Fruit fly (Drosophila melanogaster) whole organism, embryonic: ENCODE data around the gene CG15423.
A peak's percentile ranks its signal among the peaks of the same experiment; 100 is the strongest.

Experiments
- Atf6 ChIP-seq: fragments of 200-800 bp; sonication (Bioruptor generic); IDR thresholded peaks from 2 replicates; pipeline ENCODE4 v1.3.6; 2022; ENCODE audit warnings: missing biosample characterization, missing genetic modification characterization
- BtbVII ChIP-seq: fragments of 200-800 bp; sonication (Bioruptor generic); optimal IDR thresholded peaks from 3 replicates; lab custom pipeline; 2017; ENCODE audit warnings: missing biosample characterization, mild to moderate bottlenecking, missing genetic modification characterization
- CG12236 ChIP-seq: fragments of 200-800 bp; sonication (Bioruptor generic); optimal IDR thresholded peaks from 2 replicates; lab custom pipeline; 2016; ENCODE audit warnings: missing biosample characterization, missing genetic modification characterization
- CG15696 ChIP-seq: fragments of 200-800 bp; sonication (Bioruptor generic); optimal IDR thresholded peaks from 2 replicates; lab custom pipeline; 2019; ENCODE audit warnings: missing biosample characterization, mild to moderate bottlenecking, missing genetic modification characterization, moderate library complexity
- CG1647 ChIP-seq: fragments of 200-800 bp; sonication (Bioruptor generic); optimal IDR thresholded peaks from 3 replicates; lab custom pipeline; 2016; ENCODE audit warnings: missing biosample characterization, missing genetic modification characterization
- CG17186 ChIP-seq: fragments of 200-800 bp; sonication (Bioruptor generic); optimal IDR thresholded peaks from 3 replicates; lab custom pipeline; 2017; ENCODE audit warnings: missing biosample characterization, missing genetic modification reagents, missing genetic modification characterization
- CG17328 ChIP-seq: fragments of 200-800 bp; sonication (Bioruptor generic); IDR thresholded peaks from 2 replicates; pipeline ENCODE4 v1.3.6; 2022; ENCODE audit warnings: missing biosample characterization, missing genetic modification characterization
- CG17829 ChIP-seq: fragments of 200-800 bp; optimal IDR thresholded peaks from 2 replicates; lab custom pipeline; 2019; ENCODE audit warnings: missing biosample characterization, mild to moderate bottlenecking, missing genetic modification characterization, moderate library complexity
- CG18476 ChIP-seq: fragments of 200-800 bp; sonication (Bioruptor generic); optimal IDR thresholded peaks from 2 replicates; lab custom pipeline; 2016; ENCODE audit warnings: missing biosample characterization, mild to moderate bottlenecking, missing genetic modification characterization
- CG18599 ChIP-seq: fragments of 200-800 bp; sonication (Bioruptor generic); optimal IDR thresholded peaks from 3 replicates; lab custom pipeline; 2017; ENCODE audit warnings: missing biosample characterization, missing genetic modification characterization, mild to moderate bottlenecking, moderate library complexity, missing genetic modification reagents
- CG18619 ChIP-seq: fragments of 200-800 bp; sonication (Bioruptor generic); optimal IDR thresholded peaks from 3 replicates; lab custom pipeline; 2017; ENCODE audit warnings: missing biosample characterization, mild to moderate bottlenecking, missing genetic modification characterization
- CG2129 ChIP-seq: fragments of 200-800 bp; sonication (Bioruptor generic); IDR thresholded peaks from 2 replicates; pipeline ENCODE4 v1.3.6; 2022; ENCODE audit warnings: missing biosample characterization, missing genetic modification characterization; ENCODE audit not compliant: partially characterized antibody
- CG2875 ChIP-seq: fragments of 200-800 bp; sonication (Bioruptor generic); optimal IDR thresholded peaks from 2 replicates; lab custom pipeline; 2017; ENCODE audit warnings: missing biosample characterization, mild to moderate bottlenecking, missing genetic modification characterization, missing genetic modification reagents
- CG3065 ChIP-seq: fragments of 200-800 bp; sonication (Bioruptor generic); optimal IDR thresholded peaks from 2 replicates; lab custom pipeline; 2016; ENCODE audit warnings: missing biosample characterization, missing genetic modification characterization
- CG3163 ChIP-seq: fragments of 200-800 bp; sonication (Bioruptor generic); optimal IDR thresholded peaks from 3 replicates; lab custom pipeline; 2016; ENCODE audit warnings: missing biosample characterization, missing genetic modification characterization
- CG3726 ChIP-seq: fragments of 200-800 bp; sonication (Bioruptor generic); IDR thresholded peaks from 3 replicates; pipeline ENCODE4, ENCODE4 v1.3.6; 2022; ENCODE audit warnings: missing biosample characterization, missing genetic modification characterization
- CG43689 ChIP-seq: fragments of 200-800 bp; sonication (Bioruptor generic); IDR thresholded peaks from 2 replicates; pipeline ENCODE4 v1.3.6; 2022; ENCODE audit warnings: missing biosample characterization, missing genetic modification characterization
- CG6272 ChIP-seq: fragments of 200-800 bp; sonication (Bioruptor generic); IDR thresholded peaks from 2 replicates; pipeline ENCODE4 v1.3.6; 2022; ENCODE audit warnings: missing biosample characterization, missing genetic modification characterization
- CG7372 ChIP-seq: fragments of 200-800 bp; sonication (Bioruptor generic); IDR thresholded peaks from 2 replicates; pipeline ENCODE4 v1.3.6; 2022; ENCODE audit warnings: missing biosample characterization, missing genetic modification characterization
- CG7556 ChIP-seq: fragments of 200-800 bp; sonication (Bioruptor generic); optimal IDR thresholded peaks from 2 replicates; lab custom pipeline; 2017; ENCODE audit warnings: missing biosample characterization, mild to moderate bottlenecking, missing genetic modification characterization
- CG7839 ChIP-seq: fragments of 200-800 bp; sonication (Bioruptor generic); optimal IDR thresholded peaks from 3 replicates; lab custom pipeline; 2018; ENCODE audit warnings: missing biosample characterization, mild to moderate bottlenecking, missing genetic modification characterization, moderate library complexity
- CG9215 ChIP-seq: fragments of 200-800 bp; sonication (Bioruptor generic); IDR thresholded peaks from 2 replicates; pipeline ENCODE4 v1.3.6; 2022; ENCODE audit warnings: missing biosample characterization, missing genetic modification characterization
- CG9609 ChIP-seq: fragments of 200-800 bp; sonication (Bioruptor generic); optimal IDR thresholded peaks from 3 replicates; lab custom pipeline; 2016; ENCODE audit warnings: missing biosample characterization, missing genetic modification characterization
- CrebB ChIP-seq: fragments of 200-800 bp; sonication (Bioruptor generic); optimal IDR thresholded peaks from 3 replicates; lab custom pipeline; 2018; ENCODE audit warnings: missing biosample characterization, mild to moderate bottlenecking, missing genetic modification characterization
- E2f2 ChIP-seq: fragments of 200-800 bp; sonication (Bioruptor generic); IDR thresholded peaks from 2 replicates; pipeline ENCODE4 v1.3.6; 2022; ENCODE audit warnings: missing biosample characterization, missing genetic modification characterization
- Elba2 ChIP-seq: fragments of 200-800 bp; sonication (Bioruptor generic); optimal IDR thresholded peaks from 3 replicates; lab custom pipeline; 2016; ENCODE audit warnings: missing biosample characterization, missing genetic modification characterization
- HLH3B ChIP-seq: fragments of 200-800 bp; sonication (Bioruptor generic); IDR thresholded peaks from 2 replicates; pipeline ENCODE4 v1.3.6; 2022; ENCODE audit warnings: missing biosample characterization, missing genetic modification characterization
- HLH54F ChIP-seq: fragments of 200-800 bp; sonication (Bioruptor generic); optimal IDR thresholded peaks from 3 replicates; lab custom pipeline; 2016; ENCODE audit warnings: missing biosample characterization, missing genetic modification characterization
- HmgZ ChIP-seq: fragments of 200-800 bp; sonication (Bioruptor generic); optimal IDR thresholded peaks from 2 replicates; lab custom pipeline; 2018; ENCODE audit warnings: missing biosample characterization, mild to moderate bottlenecking, missing genetic modification characterization
- Hr39 ChIP-seq: fragments of >200 bp; optimal IDR thresholded peaks from 2 replicates; lab custom pipeline; 2017
- Neu2 ChIP-seq: fragments of 200-800 bp; sonication (Bioruptor generic); optimal IDR thresholded peaks from 3 replicates; lab custom pipeline; 2016; ENCODE audit warnings: missing biosample characterization, missing genetic modification characterization, borderline replicate concordance
- Opbp ChIP-seq: fragments of 200-800 bp; sonication (Bioruptor generic); IDR thresholded peaks from 3 replicates; pipeline ENCODE4 v1.3.6; 2022; ENCODE audit warnings: missing biosample characterization, missing genetic modification characterization; ENCODE audit not compliant: partially characterized antibody
- Pdp1 ChIP-seq, 2 experiments: fragments of 200-800 bp; sonication (Bioruptor generic); optimal IDR thresholded peaks; 3 replicates each; lab custom pipeline; 2016; ENCODE audit warnings: missing biosample characterization in 2 of 2, missing genetic modification characterization in 2 of 2, mild to moderate bottlenecking in 1 of 2, moderate library complexity in 1 of 2
- Sry-δ ChIP-seq: fragments of 200-800 bp; sonication (Bioruptor generic); optimal IDR thresholded peaks from 2 replicates; lab custom pipeline; 2016; ENCODE audit warnings: missing biosample characterization, missing genetic modification characterization
- Tbp ChIP-seq: fragments of >200 bp; optimal IDR thresholded peaks from 2 replicates; lab custom pipeline; 2018; ENCODE audit warnings: missing biosample characterization, missing genetic modification characterization
- aop ChIP-seq: fragments of 200-800 bp; sonication (Bioruptor generic); IDR thresholded peaks from 2 replicates; pipeline ENCODE4 v1.3.6; 2022; ENCODE audit warnings: missing biosample characterization, missing genetic modification characterization
- cato ChIP-seq: fragments of 200-800 bp; sonication (Bioruptor generic); optimal IDR thresholded peaks from 2 replicates; lab custom pipeline; 2016; ENCODE audit warnings: missing biosample characterization, missing genetic modification characterization, borderline replicate concordance
- crc ChIP-seq: fragments of 200-800 bp; sonication (Bioruptor generic); optimal IDR thresholded peaks from 2 replicates; lab custom pipeline; 2016; ENCODE audit warnings: missing biosample characterization, missing genetic modification characterization
- dm ChIP-seq: fragments of 200-800 bp; sonication (Bioruptor generic); optimal IDR thresholded peaks from 3 replicates; lab custom pipeline; 2016; ENCODE audit warnings: missing biosample characterization, missing genetic modification characterization
- emc ChIP-seq: fragments of 200-800 bp; sonication (Bioruptor generic); optimal IDR thresholded peaks from 2 replicates; lab custom pipeline; 2016; ENCODE audit warnings: missing biosample characterization, missing genetic modification characterization
- fd3F ChIP-seq: fragments of 200-800 bp; sonication (Bioruptor generic); optimal IDR thresholded peaks from 2 replicates; lab custom pipeline; 2018; ENCODE audit warnings: missing biosample characterization, mild to moderate bottlenecking, missing genetic modification characterization, moderate library complexity
- gce ChIP-seq: fragments of 200-800 bp; sonication (Bioruptor generic); IDR thresholded peaks from 3 replicates; pipeline ENCODE4 v1.3.6; 2022; ENCODE audit warnings: missing biosample characterization, missing genetic modification characterization
- gsb ChIP-seq: fragments of 200-800 bp; sonication (Bioruptor generic); IDR thresholded peaks from 2 replicates; pipeline ENCODE4 v1.3.6; 2022; ENCODE audit warnings: missing biosample characterization, missing genetic modification characterization
- jing ChIP-seq: fragments of 200-800 bp; sonication (Bioruptor generic); optimal IDR thresholded peaks from 2 replicates; lab custom pipeline; 2018; ENCODE audit warnings: missing biosample characterization, mild to moderate bottlenecking, missing genetic modification characterization
- klu ChIP-seq: fragments of 200-800 bp; sonication (Bioruptor generic); IDR thresholded peaks from 2 replicates; pipeline ENCODE4 v1.3.6; 2022; ENCODE audit warnings: missing biosample characterization, missing genetic modification characterization
- kni ChIP-seq: fragments of 200-800 bp; sonication (Bioruptor generic); optimal IDR thresholded peaks from 3 replicates; lab custom pipeline; 2017; ENCODE audit warnings: mild to moderate bottlenecking, missing biosample characterization, missing genetic modification reagents, missing genetic modification characterization
- ssp ChIP-seq: fragments of 200-800 bp; sonication (Bioruptor generic); IDR thresholded peaks from 2 replicates; pipeline ENCODE4 v1.3.6; 2022; ENCODE audit warnings: missing biosample characterization, missing genetic modification characterization
- stwl ChIP-seq: fragments of 200-800 bp; sonication (Bioruptor generic); optimal IDR thresholded peaks from 3 replicates; lab custom pipeline; 2018; ENCODE audit warnings: missing biosample characterization, mild to moderate bottlenecking, missing genetic modification characterization, moderate library complexity
- tin ChIP-seq: fragments of 200-800 bp; sonication (Bioruptor generic); optimal IDR thresholded peaks from 3 replicates; lab custom pipeline; 2016; ENCODE audit warnings: missing biosample characterization, missing genetic modification characterization
- tll ChIP-seq, 2 experiments: fragments of 200-800 bp in 1 of 2; fragments of >200 bp in 1 of 2; sonication (Bioruptor generic) in 1 of 2; optimal IDR thresholded peaks; 2 replicates each; lab custom pipeline; 2017 to 2019; ENCODE audit warnings: missing biosample characterization in 2 of 2, missing genetic modification characterization in 2 of 2, mild to moderate bottlenecking in 1 of 2, moderate library complexity in 1 of 2
- yki ChIP-seq: fragments of >200 bp; optimal IDR thresholded peaks from 3 replicates; lab custom pipeline; 2018

The CG15423 gene

dm6 chr2L:4045185-4045814 is 39.5 kb downstream of the CG15423 start (continued):
- TF ChIP-seq tll (GFP tag; optimal IDR thresholded peaks at IDR 0.05; lab: Kevin White, UChicago) (no peak), HLH3B (GFP tag; lab: Robert Waterston, UW) (peak; percentile 73), CG15696 (peak; percentile 54), CrebB (tag; lab: Kevin White, UChicago) (no peak), cato (GFP tag; lab: Kevin White, UChicago) (peak; percentile 44), CG43689 (GFP tag; lab: Robert Waterston, UW) (no peak), CG3726 (GFP tag; lab: Robert Waterston, UW) (peak; percentile 72; the same call in 2 of the 3 replicates), CG2875 (peak; percentile 70), tin (GFP tag; lab: Kevin White, UChicago) (peak; percentile 51), HLH54F (GFP tag; lab: Kevin White, UChicago) (no peak), CG18619 (GFP tag; lab: Kevin White, UChicago) (no peak), Pdp1 (GFP tag; optimal IDR thresholded peaks at IDR 0.05; lab: Kevin White, UChicago) (peak; percentile 52 to 56), Atf6 (GFP tag; lab: Robert Waterston, UW) (no peak), CG17186 (GFP tag; lab: Kevin White, UChicago) (no peak), gce (GFP tag; lab: Robert Waterston, UW) (0 out of 3 replicates have a peak, but pooled peaks have one; percentile 52), Neu2 (GFP tag; lab: Kevin White, UChicago) (no peak), yki (lab: Kevin White, UChicago) (no peak), dm (GFP tag; lab: Kevin White, UChicago) (no peak), Hr39 (no peak), stwl (tag; lab: Kevin White, UChicago) (peak; percentile 5), Tbp (GFP tag; lab: Kevin White, UChicago) (no peak), CG7372 (GFP tag; lab: Robert Waterston, UW) (peak; percentile 28; the same call in 1 of the 2 replicates), Sry-δ (GFP tag; lab: Kevin White, UChicago) (peak; percentile 6), E2f2 (GFP tag; lab: Robert Waterston, UW) (peak; percentile 26; the same call in 1 of the 2 replicates), CG2129 (no peak), fd3F (GFP tag; lab: Kevin White, UChicago) (no peak), Elba2 (no peak), CG9609 (GFP tag; lab: Kevin White, UChicago) (peak; percentile 55), CG6272 (GFP tag; lab: Robert Waterston, UW) (no peak), aop (GFP tag; lab: Robert Waterston, UW) (0 out of 2 replicates have a peak, but pooled peaks have one; percentile 15), kni (GFP tag; lab: Kevin White, UChicago) (no peak), klu (GFP tag; lab: Robert Waterston, UW) (no peak), CG12236 (peak; percentile 55), CG3065 (GFP tag; lab: Kevin White, UChicago) (peak; percentile 17), Opbp (GFP tag; lab: Robert Waterston, UW) (no peak), CG18599 (no peak), crc (no peak), jing (GFP tag; lab: Kevin White, UChicago) (no peak), CG9215 (GFP tag; lab: Robert Waterston, UW) (no peak), CG3163 (GFP tag; lab: Kevin White, UChicago) (no peak), gsb (GFP tag; lab: Robert Waterston, UW) (no peak), BtbVII (GFP tag; lab: Kevin White, UChicago) (no peak), CG17328 (GFP tag; lab: Robert Waterston, UW) (peak; percentile 77), CG7839 (tag; lab: Kevin White, UChicago) (peak; percentile 63), CG1647 (GFP tag; lab: Kevin White, UChicago) (no peak), CG17829 (peak; percentile 82), HmgZ (tag; lab: Kevin White, UChicago) (no peak), ssp (GFP tag; lab: Robert Waterston, UW) (peak; percentile 52), emc (GFP tag; lab: Kevin White, UChicago) (no peak), CG7556 (peak; percentile 65), CG18476 (GFP tag; lab: Kevin White, UChicago) (peak; percentile 7)
